Fruit fly (Drosophila melanogaster) whole organism, embryonic: ENCODE results near the gene MED25.
A peak's percentile ranks its signal among the peaks of the same experiment; 100 is the strongest.

Source experiments
- Ada2b ChIP-seq: fragments of 200-800 bp; sonication (Bioruptor generic); IDR thresholded peaks from 2 replicates; pipeline ENCODE4 v1.3.6; 2022; ENCODE audit warnings: missing biosample characterization, missing genetic modification characterization
- Adf1 ChIP-seq: fragments of 200-800 bp; sonication (Bioruptor generic); IDR thresholded peaks from 2 replicates; pipeline ENCODE4 v1.3.6; 2022; ENCODE audit warnings: missing biosample characterization, missing genetic modification characterization
- CG10543 ChIP-seq: fragments of 200-800 bp; sonication (Bioruptor generic); optimal IDR thresholded peaks from 3 replicates; lab custom pipeline; 2017; ENCODE audit warnings: missing biosample characterization, mild to moderate bottlenecking, missing genetic modification characterization, moderate library complexity
- CG11456 ChIP-seq: fragments of 200-800 bp; sonication (Bioruptor generic); IDR thresholded peaks from 3 replicates; pipeline ENCODE4 v1.3.6; 2022; ENCODE audit warnings: missing biosample characterization, missing genetic modification characterization
- CG12104 ChIP-seq: fragments of 200-800 bp; sonication (Bioruptor generic); optimal IDR thresholded peaks from 3 replicates; lab custom pipeline; 2016; ENCODE audit warnings: missing biosample characterization, missing genetic modification characterization
- CG16863 ChIP-seq: fragments of 200-800 bp; sonication (Bioruptor generic); optimal IDR thresholded peaks from 3 replicates; lab custom pipeline; 2016; ENCODE audit warnings: missing biosample characterization, missing genetic modification characterization
- CG17359 ChIP-seq: fragments of 200-800 bp; sonication (Bioruptor generic); optimal IDR thresholded peaks from 3 replicates; lab custom pipeline; 2018; ENCODE audit warnings: missing biosample characterization, mild to moderate bottlenecking, missing genetic modification characterization, moderate library complexity
- CG17385 ChIP-seq: fragments of 200-800 bp; sonication (Bioruptor generic); optimal IDR thresholded peaks from 3 replicates; lab custom pipeline; 2018; ENCODE audit warnings: missing biosample characterization, mild to moderate bottlenecking, missing genetic modification characterization
- CG2129 ChIP-seq: fragments of 200-800 bp; sonication (Bioruptor generic); IDR thresholded peaks from 2 replicates; pipeline ENCODE4 v1.3.6; 2022; ENCODE audit warnings: missing biosample characterization, missing genetic modification characterization; ENCODE audit not compliant: partially characterized antibody
- CG31365 ChIP-seq: fragments of 200-800 bp; sonication (Bioruptor generic); optimal IDR thresholded peaks from 2 replicates; lab custom pipeline; 2018; ENCODE audit warnings: missing biosample characterization, mild to moderate bottlenecking, missing genetic modification characterization
- CG31441 ChIP-seq: fragments of 200-800 bp; sonication (Bioruptor generic); IDR thresholded peaks from 2 replicates; pipeline ENCODE4 v1.3.6; 2022; ENCODE audit warnings: missing biosample characterization, missing genetic modification characterization
- CG3838 ChIP-seq: fragments of 200-800 bp; sonication (Bioruptor generic); optimal IDR thresholded peaks from 3 replicates; lab custom pipeline; 2016; ENCODE audit warnings: missing biosample characterization, missing genetic modification characterization
- CG42726 ChIP-seq: fragments of 200-800 bp; sonication (Bioruptor generic); IDR thresholded peaks from 2 replicates; pipeline ENCODE4 v1.3.6; 2022; ENCODE audit warnings: missing biosample characterization, missing genetic modification characterization; ENCODE audit not compliant: partially characterized antibody
- CG6791 ChIP-seq: fragments of 200-800 bp; sonication (Bioruptor generic); IDR thresholded peaks from 3 replicates; pipeline ENCODE4 v1.3.6; 2022; ENCODE audit warnings: missing biosample characterization, missing genetic modification characterization; ENCODE audit not compliant: partially characterized antibody
- CG8290 ChIP-seq, 3 experiments: fragments of 200-800 bp; sonication (Bioruptor generic); optimal IDR thresholded peaks; 2 replicates each; lab custom pipeline; 2016 to 2019; ENCODE audit warnings: missing biosample characterization in 3 of 3, missing genetic modification characterization in 3 of 3, mild to moderate bottlenecking in 2 of 3, moderate library complexity in 1 of 3
- CG9215 ChIP-seq: fragments of 200-800 bp; sonication (Bioruptor generic); IDR thresholded peaks from 2 replicates; pipeline ENCODE4 v1.3.6; 2022; ENCODE audit warnings: missing biosample characterization, missing genetic modification characterization
- CG9932 ChIP-seq: fragments of 200-800 bp; sonication (Bioruptor generic); IDR thresholded peaks from 2 replicates; pipeline ENCODE4 v1.3.6; 2022; ENCODE audit warnings: missing biosample characterization, missing genetic modification characterization
- Camta ChIP-seq: fragments of 200-800 bp; sonication (Bioruptor generic); optimal IDR thresholded peaks from 2 replicates; lab custom pipeline; 2016; ENCODE audit warnings: missing biosample characterization, missing genetic modification characterization
- GATAe ChIP-seq: fragments of 200-800 bp; sonication (Bioruptor generic); conservative IDR thresholded peaks from 2 replicates; pipeline ENCODE4 v1.3.6; 2022; ENCODE audit warnings: missing biosample characterization, missing genetic modification characterization
- Lim3 ChIP-seq: fragments of 200-800 bp; sonication (Bioruptor generic); IDR thresholded peaks from 2 replicates; pipeline ENCODE4 v1.3.6; 2022; ENCODE audit warnings: missing biosample characterization, missing genetic modification characterization
- Mad ChIP-seq: fragments of 200-800 bp; sonication (Bioruptor generic); optimal IDR thresholded peaks from 2 replicates; lab custom pipeline; 2016; ENCODE audit warnings: missing biosample characterization, missing genetic modification characterization
- NC2β ChIP-seq: fragments of 200-800 bp; sonication (Bioruptor generic); optimal IDR thresholded peaks from 2 replicates; lab custom pipeline; 2016; ENCODE audit warnings: missing biosample characterization, missing genetic modification characterization
- Nf-YC ChIP-seq: fragments of 200-800 bp; optimal IDR thresholded peaks from 3 replicates; lab custom pipeline; 2019; ENCODE audit warnings: missing biosample characterization, mild to moderate bottlenecking, missing genetic modification characterization, moderate library complexity
- Opbp ChIP-seq: fragments of 200-800 bp; sonication (Bioruptor generic); IDR thresholded peaks from 3 replicates; pipeline ENCODE4 v1.3.6; 2022; ENCODE audit warnings: missing biosample characterization, missing genetic modification characterization; ENCODE audit not compliant: partially characterized antibody
- Poxn ChIP-seq: fragments of 200-800 bp; sonication (Bioruptor generic); IDR thresholded peaks from 2 replicates; pipeline ENCODE4 v1.3.6; 2022; ENCODE audit warnings: missing biosample characterization, missing genetic modification characterization
- Rx ChIP-seq: fragments of 200-800 bp; sonication (Bioruptor generic); IDR thresholded peaks from 2 replicates; pipeline ENCODE4 v1.3.6; 2022; ENCODE audit warnings: missing biosample characterization, missing genetic modification characterization
- Side ChIP-seq: fragments of 200-800 bp; sonication (Bioruptor generic); optimal IDR thresholded peaks from 2 replicates; lab custom pipeline; 2016; ENCODE audit warnings: missing biosample characterization, missing genetic modification characterization
- ase ChIP-seq: fragments of 200-800 bp; sonication (Bioruptor generic); IDR thresholded peaks from 3 replicates; pipeline ENCODE4 v1.3.6; 2022; ENCODE audit warnings: missing biosample characterization, missing genetic modification characterization
- bab2 ChIP-seq: fragments of 200-800 bp; sonication (Bioruptor generic); optimal IDR thresholded peaks from 2 replicates; lab custom pipeline; 2016; ENCODE audit warnings: missing biosample characterization, missing genetic modification characterization
- bcd ChIP-seq: fragments of 200-800 bp; sonication (Bioruptor generic); optimal IDR thresholded peaks from 2 replicates; lab custom pipeline; 2017; ENCODE audit warnings: missing biosample characterization, mild to moderate bottlenecking, missing genetic modification characterization
- chinmo ChIP-seq: fragments of 200-800 bp; sonication (Bioruptor generic); IDR thresholded peaks from 4 replicates; pipeline ENCODE4 v1.3.6; 2022; ENCODE audit warnings: missing biosample characterization, missing genetic modification characterization; ENCODE audit not compliant: partially characterized antibody
- cwo ChIP-seq: fragments of 200-800 bp; sonication (Bioruptor generic); optimal IDR thresholded peaks from 3 replicates; lab custom pipeline; 2017; ENCODE audit warnings: missing biosample characterization, missing genetic modification characterization, mild to moderate bottlenecking, moderate library complexity, missing genetic modification reagents
- dysf ChIP-seq: fragments of 200-800 bp; sonication (Bioruptor generic); IDR thresholded peaks from 3 replicates; pipeline ENCODE4 v1.3.6; 2022; ENCODE audit warnings: missing biosample characterization, missing genetic modification characterization
- emc ChIP-seq: fragments of 200-800 bp; sonication (Bioruptor generic); optimal IDR thresholded peaks from 2 replicates; lab custom pipeline; 2016; ENCODE audit warnings: missing biosample characterization, missing genetic modification characterization
- fru ChIP-seq: fragments of >200 bp; optimal IDR thresholded peaks from 2 replicates; lab custom pipeline; 2017
- gfzf ChIP-seq: fragments of 200-800 bp; sonication (Bioruptor generic); optimal IDR thresholded peaks from 2 replicates; lab custom pipeline; 2016; ENCODE audit warnings: missing biosample characterization, mild to moderate bottlenecking, missing genetic modification characterization, moderate library complexity
- hth ChIP-seq: fragments of >200 bp; optimal IDR thresholded peaks from 2 replicates; lab custom pipeline; 2017; ENCODE audit warnings: inconsistent platforms
- lbe ChIP-seq: fragments of 200-800 bp; sonication (Bioruptor generic); optimal IDR thresholded peaks from 2 replicates; lab custom pipeline; 2016; ENCODE audit warnings: missing biosample characterization, mild to moderate bottlenecking, missing genetic modification characterization
- odd ChIP-seq: fragments of 200-800 bp; sonication (Bioruptor generic); optimal IDR thresholded peaks from 2 replicates; lab custom pipeline; 2017; ENCODE audit warnings: missing biosample characterization, mild to moderate bottlenecking, missing genetic modification characterization
- p53 ChIP-seq: fragments of 200-800 bp; sonication (Bioruptor generic); optimal IDR thresholded peaks from 2 replicates; lab custom pipeline; 2016; ENCODE audit warnings: missing biosample characterization, missing genetic modification characterization
- phol ChIP-seq: fragments of 200-800 bp; sonication (Bioruptor generic); optimal IDR thresholded peaks from 3 replicates; lab custom pipeline; 2018; ENCODE audit warnings: missing biosample characterization, mild to moderate bottlenecking, missing genetic modification characterization, moderate library complexity
- ranshi ChIP-seq: fragments of 200-800 bp; sonication (Bioruptor generic); IDR thresholded peaks from 2 replicates; pipeline ENCODE4 v1.3.6; 2022; ENCODE audit warnings: missing biosample characterization, missing genetic modification characterization
- sens ChIP-seq: fragments of 200-800 bp; sonication (Bioruptor generic); peaks from one replicate; lab custom pipeline; 2016; ENCODE audit warnings: missing biosample characterization, missing genetic modification characterization
- sisA ChIP-seq: fragments of 200-800 bp; sonication (Bioruptor generic); IDR thresholded peaks from 2 replicates; pipeline ENCODE4 v1.3.6; 2022; ENCODE audit warnings: missing biosample characterization, missing genetic modification characterization
- sqz ChIP-seq: fragments of 200-800 bp; sonication (Bioruptor generic); optimal IDR thresholded peaks from 3 replicates; lab custom pipeline; 2018; ENCODE audit warnings: missing biosample characterization, mild to moderate bottlenecking, missing genetic modification characterization
- ssp ChIP-seq: fragments of 200-800 bp; sonication (Bioruptor generic); IDR thresholded peaks from 2 replicates; pipeline ENCODE4 v1.3.6; 2022; ENCODE audit warnings: missing biosample characterization, missing genetic modification characterization
- tgo ChIP-seq: fragments of 200-800 bp; sonication (Bioruptor generic); IDR thresholded peaks from 3 replicates; pipeline ENCODE4 v1.3.6; 2022; ENCODE audit warnings: missing biosample characterization, missing genetic modification characterization
- tin ChIP-seq: fragments of 200-800 bp; sonication (Bioruptor generic); optimal IDR thresholded peaks from 3 replicates; lab custom pipeline; 2016; ENCODE audit warnings: missing biosample characterization, missing genetic modification characterization
- twi ChIP-seq: fragments of 200-800 bp; optimal IDR thresholded peaks from 2 replicates; lab custom pipeline; 2019; ENCODE audit warnings: missing biosample characterization, mild to moderate bottlenecking, missing genetic modification characterization, moderate library complexity
- wek ChIP-seq: fragments of 200-800 bp; sonication (Bioruptor generic); optimal IDR thresholded peaks from 3 replicates; lab custom pipeline; 2018; ENCODE audit warnings: missing biosample characterization, mild to moderate bottlenecking, missing genetic modification characterization, moderate library complexity
- z ChIP-seq: fragments of 200-800 bp; sonication (Bioruptor generic); IDR thresholded peaks from 3 replicates; pipeline ENCODE4 v1.3.6; 2022; ENCODE audit warnings: missing biosample characterization, missing genetic modification characterization
- zfh2 ChIP-seq: fragments of 200-800 bp; sonication (Bioruptor generic); optimal IDR thresholded peaks from 2 replicates; lab custom pipeline; 2016; ENCODE audit warnings: missing biosample characterization, missing genetic modification characterization

MED25 gene

dm6 chr3R:20035887-20036286 lies 27.1 kb downstream of the MED25 start, which contains the start of gene Regnase-1 (continued):
- TF ChIP-seq phol (tag; lab: Kevin White, UChicago) (peak; percentile 95), CG9215 (GFP tag; lab: Robert Waterston, UW) (peak; percentile 41; the same call in 1 of the 2 replicates), twi (tag; lab: Kevin White, UChicago) (peak; percentile 74), Mad (peak; percentile 92), CG31365 (tag; lab: Kevin White, UChicago) (peak; percentile 86), ase (peak; percentile 76; the same call in 2 of the 3 replicates), GATAe (GFP tag; lab: Robert Waterston, UW) (peak; percentile 68), NC2β (GFP tag; lab: Kevin White, UChicago) (peak; percentile 95), CG6791 (GFP tag; lab: Robert Waterston, UW) (peak; percentile 98), CG12104 (GFP tag; lab: Kevin White, UChicago) (peak; percentile 90), wek (GFP tag; lab: Kevin White, UChicago) (peak; percentile 92), Opbp (GFP tag; lab: Robert Waterston, UW) (peak; percentile 98), hth (lab: Kevin White, UChicago) (no peak), Ada2b (peak; percentile 71), Poxn (GFP tag; lab: Robert Waterston, UW) (no peak), CG31441 (GFP tag; lab: Robert Waterston, UW) (peak; percentile 94), cwo (GFP tag; lab: Kevin White, UChicago) (peak; percentile 75), chinmo (GFP tag; lab: Robert Waterston, UW) (peak; percentile 95), CG16863 (GFP tag; lab: Kevin White, UChicago) (peak; percentile 77), CG17385 (GFP tag; lab: Kevin White, UChicago) (peak; percentile 99), Adf1 (GFP tag; lab: Robert Waterston, UW) (peak; percentile 73; the same call in 1 of the 2 replicates), sisA (GFP tag; lab: Robert Waterston, UW) (no peak), CG8290 (GFP tag; optimal IDR thresholded peaks at IDR 0.05; lab: Kevin White, UChicago) (peak; percentile 91), CG8290 (tag; optimal IDR thresholded peaks at IDR 0.05; lab: Kevin White, UChicago) (peak; percentile 87 to 97), dysf (GFP tag; lab: Robert Waterston, UW) (peak; percentile 86), ssp (peak; percentile 65), Nf-YC (peak; percentile 78), emc (peak; percentile 87), CG10543 (peak; percentile 92), lbe (GFP tag; lab: Kevin White, UChicago) (peak; percentile 86), zfh2 (GFP tag; lab: Kevin White, UChicago) (peak; percentile 85), CG42726 (GFP tag; lab: Robert Waterston, UW) (peak; percentile 94), tgo (peak; percentile 83), Lim3 (GFP tag; lab: Robert Waterston, UW) (no peak), CG11456 (GFP tag; lab: Robert Waterston, UW) (peak; percentile 90), CG17359 (tag; lab: Kevin White, UChicago) (peak; percentile 94), z (GFP tag; lab: Robert Waterston, UW) (peak; percentile 57; the same call in 1 of the 3 replicates), p53 (GFP tag; lab: Kevin White, UChicago) (peak; percentile 91), gfzf (GFP tag; lab: Kevin White, UChicago) (peak; percentile 43), bab2 (GFP tag; lab: Kevin White, UChicago) (peak; percentile 73), CG3838 (GFP tag; lab: Kevin White, UChicago) (peak; percentile 82), Camta (GFP tag; lab: Kevin White, UChicago) (peak; percentile 90), sens (GFP tag; lab: Kevin White, UChicago) (peak; percentile 98), bcd (peak; percentile 95), Rx (peak; percentile 84), sqz (GFP tag; lab: Kevin White, UChicago) (peak; percentile 92), fru (lab: Kevin White, UChicago) (no peak), Side (GFP tag; lab: Kevin White, UChicago) (peak; percentile 92), CG2129 (GFP tag; lab: Robert Waterston, UW) (peak; percentile 88), tin (peak; percentile 83), odd (GFP tag; lab: Kevin White, UChicago) (peak; percentile 95), CG9932 (GFP tag; lab: Robert Waterston, UW) (peak; percentile 87), ranshi (GFP tag; lab: Robert Waterston, UW) (peak; percentile 76; the same call in 1 of the 2 replicates)
